Worm (Caenorhabditis elegans): ENCODE data around the gene srz-78.
A peak's percentile ranks its signal among the peaks of the same experiment; 100 is the strongest.

The srz-78 gene

DNA sequence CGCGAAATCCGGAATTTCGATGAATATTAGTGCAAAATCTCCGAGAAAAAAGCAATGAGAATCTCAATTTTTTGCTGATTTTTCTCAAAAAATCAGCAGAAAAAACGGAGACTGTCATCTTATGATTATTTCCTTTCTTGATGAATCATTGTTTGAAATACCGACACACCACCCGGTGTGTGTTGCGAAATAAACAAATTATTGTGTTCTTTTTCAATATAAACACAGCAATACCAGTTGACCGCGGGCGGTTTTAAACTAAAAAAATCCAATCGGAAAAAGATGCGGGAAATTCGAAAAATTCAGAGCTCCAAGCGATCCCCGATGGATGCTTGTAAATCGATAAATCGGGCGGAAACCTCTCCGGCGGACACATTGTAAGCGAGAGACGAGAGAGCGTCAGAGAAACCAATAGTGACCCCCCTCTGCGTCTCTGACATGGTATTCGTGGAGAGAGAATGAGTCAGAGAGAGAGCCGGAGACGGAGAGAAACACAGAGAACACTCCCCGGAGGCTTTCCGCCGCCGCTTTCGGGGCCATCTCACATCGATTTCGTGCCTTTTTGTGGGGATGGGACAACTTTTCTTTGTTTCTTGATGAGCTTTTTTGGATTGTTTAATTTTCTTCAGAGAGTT lies 24.0 kb downstream of the srz-78 start (continued):
- no peak for TF ChIP-seq lin-54 (GFP tag; optimal IDR thresholded peaks at IDR 0.05)
- TF ChIP-seq K11D2.4 (GFP tag; IDR thresholded peaks at IDR 0.05): 0 out of 2 replicates have a peak, but pooled peaks have one; percentile 20
- TF ChIP-seq hmg-1.2 (GFP tag; IDR thresholded peaks at IDR 0.05): peak; percentile 71
- TF ChIP-seq attf-5 (GFP tag; optimal IDR thresholded peaks at IDR 0.05): peak; percentile 74
- no peak for TF ChIP-seq ceh-27 (GFP tag; optimal IDR thresholded peaks at IDR 0.05)
- TF ChIP-seq madf-6 (GFP tag; IDR thresholded peaks at IDR 0.05): peak; percentile 27; the same call in 1 of the 2 replicates
- no peak for TF ChIP-seq egrh-3 (GFP tag; IDR thresholded peaks at IDR 0.05)

- TF ChIP-seq T26A5.8 (tag; optimal IDR thresholded peaks at IDR 0.05) (no peak), attf-6 (GFP tag; IDR thresholded peaks at IDR 0.05) (no peak), F33H1.4 (GFP tag; IDR thresholded peaks at IDR 0.05) (no peak), fkh-3 (tag; optimal IDR thresholded peaks at IDR 0.05) (no peak), somi-1 (GFP tag; optimal IDR thresholded peaks at IDR 0.05) (no peak), C17E4.6 (GFP tag; IDR thresholded peaks at IDR 0.05) (no peak), madf-10 (tag; optimal IDR thresholded peaks at IDR 0.05) (no peak), chd-7 (tag; optimal IDR thresholded peaks at IDR 0.05) (no peak), Y56A3A.18 (GFP tag; IDR thresholded peaks at IDR 0.05) (no peak), pha-4 (tag; optimal IDR thresholded peaks at IDR 0.05) (no peak), B0019.2 (GFP tag; conservative IDR thresholded peaks at IDR 0.05) (no peak), F10E7.11 (tag; optimal IDR thresholded peaks at IDR 0.05) (no peak), akir-1 (GFP tag; optimal IDR thresholded peaks at IDR 0.05) (no peak), ceh-58 (GFP tag; IDR thresholded peaks at IDR 0.05) (no peak), ztf-28 (GFP tag; IDR thresholded peaks at IDR 0.05) (no peak)
Measured at ce11 chrIV:3516586-3516985, 25.0 kb downstream of the srz-78 start, which contains the start of gene unc-33. unc-33 (plus strand) TSS chrIV:3516886.

DNA sequence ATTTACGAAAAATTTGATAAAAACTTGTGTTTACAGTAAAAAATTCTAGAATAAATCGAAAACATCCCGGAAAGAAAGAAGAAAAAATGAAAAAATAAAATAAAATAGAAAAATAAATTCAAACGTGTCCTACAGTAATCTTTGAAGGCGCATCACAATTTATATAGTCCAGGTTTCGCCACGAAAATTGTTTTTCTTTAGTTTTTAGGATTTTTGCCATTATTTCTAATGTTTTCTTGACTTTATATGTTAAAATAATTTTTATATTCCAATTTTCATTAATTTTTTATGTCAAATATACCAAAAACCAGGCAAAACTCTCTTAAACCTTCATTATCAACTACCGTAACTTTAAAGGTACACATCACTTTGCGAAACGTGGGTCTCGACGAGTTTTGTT lies 26.0 kb downstream of the srz-78 start:
- TF ChIP-seq lsy-27 (tag; optimal IDR thresholded peaks at IDR 0.05; ENCODE audit: borderline replicate concordance, insufficient read depth) (no peak), dpff-1 (tag; optimal IDR thresholded peaks at IDR 0.05) (no peak), F57C9.4 (tag; optimal IDR thresholded peaks at IDR 0.05) (no peak), unc-130 (GFP tag; optimal IDR thresholded peaks at IDR 0.05) (no peak), attf-3 (GFP tag; conservative IDR thresholded peaks at IDR 0.05) (no peak), Y56A3A.18 (GFP tag; IDR thresholded peaks at IDR 0.05) (no peak), ztf-22 (GFP tag; optimal IDR thresholded peaks at IDR 0.05) (no peak), gei-17 (GFP tag; optimal IDR thresholded peaks at IDR 0.05) (no peak), ceh-58 (GFP tag; IDR thresholded peaks at IDR 0.05) (no peak), B0336.3 (GFP tag; IDR thresholded peaks at IDR 0.05) (no peak), pbrm-1 (GFP tag; IDR thresholded peaks at IDR 0.05) (no peak), pha-4 (tag; optimal IDR thresholded peaks at IDR 0.05) (no peak), F57A8.1 (GFP tag; optimal IDR thresholded peaks at IDR 0.05) (no peak), F33H1.4 (GFP tag; IDR thresholded peaks at IDR 0.05) (peak; percentile 88), tlf-1 (GFP tag; optimal IDR thresholded peaks at IDR 0.05) (no peak), lin-54 (GFP tag; optimal IDR thresholded peaks at IDR 0.05) (peak; percentile 21), aptf-2 (GFP tag; conservative IDR thresholded peaks at IDR 0.05) (no peak), Y79H2A.3 (GFP tag; conservative IDR thresholded peaks at IDR 0.05) (no peak), madf-8 (GFP tag; conservative IDR thresholded peaks at IDR 0.05) (peak; percentile 53; the same call in 1 of the 2 replicates), ceh-91 (GFP tag; IDR thresholded peaks at IDR 0.05) (0 out of 2 replicates have a peak, but pooled peaks have one; percentile 24), snpc-1.3 (tag; optimal IDR thresholded peaks at IDR 0.05; ENCODE audit: insufficient read depth) (peak; percentile 56), F52B5.7 (tag; optimal IDR thresholded peaks at IDR 0.05) (no peak), F10E7.11 (tag; optimal IDR thresholded peaks at IDR 0.05) (no peak), madf-6 (GFP tag; IDR thresholded peaks at IDR 0.05) (peak; percentile 83), F49E8.2 (tag; optimal IDR thresholded peaks at IDR 0.05; ENCODE audit: insufficient read depth) (no peak), tbx-9 (tag; optimal IDR thresholded peaks at IDR 0.05; ENCODE audit: borderline replicate concordance) (no peak), rec-8 (tag; optimal IDR thresholded peaks at IDR 0.05) (no peak), repo-1 (tag; optimal IDR thresholded peaks at IDR 0.05) (no peak), bed-2 (GFP tag; IDR thresholded peaks at IDR 0.05) (no peak), hmg-1.2 (GFP tag; IDR thresholded peaks at IDR 0.05) (no peak)

Measured in whole organism, young adult.